Worm (Caenorhabditis elegans): ENCODE results near the gene R03G8.3.

ce11 chrX:13084273-13084672 lies 6.5 kb upstream of the R03G8.3 start, which contains the start of gene R03G8.1:
- no peak for TF ChIP-seq ceh-82 (tag; optimal IDR thresholded peaks at IDR 0.05)
- no peak for TF ChIP-seq ama-1 (optimal IDR thresholded peaks at IDR 0.05)
- TF ChIP-seq nhr-23 (tag; optimal IDR thresholded peaks at IDR 0.05), result no peak
- no peak for TF ChIP-seq nhr-77 (tag; optimal IDR thresholded peaks at IDR 0.05)
- TF ChIP-seq ztf-11 (tag; optimal IDR thresholded peaks at IDR 0.05), result no peak
- no peak for TF ChIP-seq lin-13 (GFP tag; optimal IDR thresholded peaks at IDR 0.05)
- no peak for TF ChIP-seq nhr-11 (tag; optimal IDR thresholded peaks at IDR 0.05)
- TF ChIP-seq ztf-4 (tag; optimal IDR thresholded peaks at IDR 0.05), result no peak
- no peak for TF ChIP-seq nhr-12 (tag; optimal IDR thresholded peaks at IDR 0.05)
- TF ChIP-seq lin-11 (tag; optimal IDR thresholded peaks at IDR 0.05), result no peak
- TF ChIP-seq skn-1 (tag; optimal IDR thresholded peaks at IDR 0.05), result no peak
- no peak for TF ChIP-seq unc-62 (GFP tag; optimal IDR thresholded peaks at IDR 0.05)
- TF ChIP-seq elt-3 (tag; optimal IDR thresholded peaks at IDR 0.05), result no peak
